Fruit fly (Drosophila melanogaster) whole organism: ENCODE measurements around the gene pyd.

Source experiments
- CG8478 ChIP-seq: fragments of >200 bp; optimal IDR thresholded peaks from 2 replicates; lab custom pipeline; 2018; ENCODE audit warnings: inconsistent platforms
- Dll ChIP-seq: fragments of >200 bp; optimal IDR thresholded peaks from 2 replicates; lab custom pipeline; 2017
- EcR ChIP-seq, 2 experiments: fragments of >200 bp; optimal IDR thresholded peaks; 2 replicates each; lab custom pipeline; 2017; ENCODE audit warnings: missing biosample characterization in 2 of 2, missing genetic modification characterization in 2 of 2, missing genetic modification reagents in 2 of 2
- pan ChIP-seq: fragments of >200 bp; optimal IDR thresholded peaks from 2 replicates; lab custom pipeline; 2017
- psq ChIP-seq: fragments of >200 bp; optimal IDR thresholded peaks from 2 replicates; lab custom pipeline; 2017
- usp ChIP-seq: fragments of >200 bp; optimal IDR thresholded peaks from 2 replicates; lab custom pipeline; 2017; ENCODE audit warnings: missing biosample characterization, missing genetic modification characterization, mixed read lengths

Gene pyd

DNA sequence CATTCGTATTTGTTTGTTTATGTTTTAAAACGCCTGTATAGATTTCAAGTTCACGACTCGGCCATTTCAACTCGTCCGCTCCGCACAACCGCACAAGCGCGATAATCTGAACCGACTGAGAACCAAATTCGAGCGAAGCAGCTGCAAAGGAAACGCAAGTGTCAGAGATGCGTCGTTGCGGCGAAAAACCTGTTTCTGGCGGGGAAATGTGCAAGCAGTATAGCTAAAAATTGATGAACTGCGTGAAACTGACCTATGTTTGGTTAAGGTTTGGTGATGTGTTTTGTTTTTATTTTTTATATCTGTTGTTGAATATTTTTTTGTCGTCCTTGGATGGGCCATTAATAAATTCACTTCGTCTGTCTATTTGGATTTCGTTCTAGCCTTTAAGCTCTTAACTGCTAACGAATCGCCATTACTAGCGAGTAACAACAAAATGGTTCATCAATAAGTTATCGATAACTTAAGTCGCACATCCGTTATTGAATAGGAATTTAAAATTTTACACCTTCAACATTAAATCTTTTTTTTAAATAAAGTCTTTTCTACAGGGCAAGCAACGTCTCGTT lies at the start of gene pyd:
Gene pyd, minus strand, starts transcription at position 120 of the 569 bp plus-strand sequence.
- TF ChIP-seq EcR (GFP tag; optimal IDR thresholded peaks at IDR 0.05; lab: Kevin White, UChicago) (no peak), usp (no peak), psq (lab: Kevin White, UChicago) (no peak)

DNA sequence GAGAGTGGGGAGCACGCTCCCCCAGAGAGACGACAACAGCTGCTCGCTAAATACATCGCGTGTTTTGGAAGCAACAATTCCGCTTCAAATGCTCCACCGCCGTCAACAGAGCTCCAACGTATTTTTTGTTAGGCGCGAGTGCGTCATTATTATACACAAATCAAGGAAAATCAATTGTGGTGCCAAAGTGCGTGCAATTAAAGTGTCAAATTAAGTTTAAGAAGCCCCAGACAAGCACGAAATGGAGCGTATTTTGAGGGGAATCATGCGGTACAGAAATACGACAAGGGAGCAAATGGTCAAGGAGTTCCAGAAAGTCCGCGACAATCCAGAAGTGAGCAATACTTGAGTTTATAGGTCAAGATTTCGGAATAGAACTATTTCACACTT lies 49.1 kb upstream of the pyd start, which contains the start of gene CAHbeta:
Gene CAHbeta, plus strand, starts transcription at position 85 of the 390 bp plus-strand sequence.
- TF ChIP-seq usp (no peak), Dll (lab: Kevin White, UChicago) (no peak), CG8478 (lab: Kevin White, UChicago) (no peak), EcR (GFP tag; optimal IDR thresholded peaks at IDR 0.05; lab: Kevin White, UChicago) (no peak), pan (lab: Kevin White, UChicago) (no peak), psq (lab: Kevin White, UChicago) (no peak)

DNA sequence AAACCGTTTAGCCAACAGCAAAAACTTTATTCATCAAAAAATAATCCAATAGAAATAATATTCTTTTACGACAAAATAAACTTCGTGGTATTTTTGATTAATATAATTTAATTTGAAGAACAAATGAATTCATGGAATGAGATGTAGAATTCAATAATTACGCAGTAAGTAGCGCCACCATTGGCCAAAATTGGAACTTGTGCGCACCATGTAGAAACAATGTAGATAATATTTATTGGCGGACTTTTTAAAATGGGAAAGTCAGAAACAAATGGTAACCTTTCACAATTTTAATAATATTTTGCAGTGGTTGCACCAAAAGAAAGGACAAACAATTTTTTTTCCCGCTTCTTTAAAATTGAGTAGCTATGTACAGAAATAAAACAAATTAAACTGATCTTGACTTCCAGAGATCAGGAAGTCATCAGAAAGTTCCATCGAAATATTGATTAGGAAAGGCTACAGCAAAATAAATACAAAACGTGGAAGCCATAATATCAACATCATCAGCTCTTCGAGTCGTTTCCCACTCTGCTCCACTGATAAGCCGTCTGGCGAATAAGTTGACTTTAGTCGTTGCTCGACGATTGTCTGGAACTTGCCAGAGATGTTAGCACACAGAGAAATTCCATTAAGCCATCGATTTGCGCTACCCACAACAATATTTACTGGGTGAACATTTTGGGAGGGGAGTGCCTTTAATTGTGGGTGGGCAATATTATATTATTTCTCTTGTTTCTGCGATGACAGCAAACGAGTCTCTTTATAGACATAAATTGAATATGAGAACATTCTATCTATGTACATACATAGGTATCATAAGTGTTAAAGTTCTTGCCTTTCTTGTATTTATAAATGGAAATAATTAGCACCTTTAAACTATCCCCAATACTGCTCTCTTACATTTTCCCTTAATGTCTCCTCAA lies 48.4 kb upstream of the pyd start:
- no peak for TF ChIP-seq CG8478 (lab: Kevin White, UChicago)
- TF ChIP-seq usp: no peak
- no peak for TF ChIP-seq Dll (lab: Kevin White, UChicago)
- no peak for TF ChIP-seq EcR (GFP tag; optimal IDR thresholded peaks at IDR 0.05; lab: Kevin White, UChicago)
- no peak for TF ChIP-seq pan (lab: Kevin White, UChicago)
- TF ChIP-seq psq (lab: Kevin White, UChicago): no peak

DNA sequence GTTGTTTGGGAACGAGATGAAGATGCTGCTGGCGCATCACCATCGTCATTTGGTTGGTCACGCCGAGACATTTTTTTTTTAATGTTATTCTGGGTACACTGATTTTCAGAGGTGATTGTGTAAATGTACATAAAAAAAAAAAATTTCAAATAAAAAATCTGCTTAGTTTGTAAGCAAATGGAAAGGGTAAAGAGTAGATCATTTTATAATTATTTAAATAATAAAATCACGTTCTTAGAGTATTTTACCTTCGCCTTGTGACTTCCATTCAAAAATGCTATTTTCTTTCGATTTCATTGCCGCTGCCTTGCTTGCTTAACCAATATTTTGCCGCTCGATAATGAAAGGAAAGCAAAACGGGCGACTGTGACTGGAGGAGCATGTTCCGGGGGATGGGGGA lies 47.1 kb upstream of the pyd start:
- TF ChIP-seq Dll (lab: Kevin White, UChicago): no peak
- no peak for TF ChIP-seq pan (lab: Kevin White, UChicago)
- no peak for TF ChIP-seq usp
- TF ChIP-seq CG8478 (lab: Kevin White, UChicago): no peak
- TF ChIP-seq psq (lab: Kevin White, UChicago): no peak
- no peak for TF ChIP-seq EcR (GFP tag; optimal IDR thresholded peaks at IDR 0.05; lab: Kevin White, UChicago)

DNA sequence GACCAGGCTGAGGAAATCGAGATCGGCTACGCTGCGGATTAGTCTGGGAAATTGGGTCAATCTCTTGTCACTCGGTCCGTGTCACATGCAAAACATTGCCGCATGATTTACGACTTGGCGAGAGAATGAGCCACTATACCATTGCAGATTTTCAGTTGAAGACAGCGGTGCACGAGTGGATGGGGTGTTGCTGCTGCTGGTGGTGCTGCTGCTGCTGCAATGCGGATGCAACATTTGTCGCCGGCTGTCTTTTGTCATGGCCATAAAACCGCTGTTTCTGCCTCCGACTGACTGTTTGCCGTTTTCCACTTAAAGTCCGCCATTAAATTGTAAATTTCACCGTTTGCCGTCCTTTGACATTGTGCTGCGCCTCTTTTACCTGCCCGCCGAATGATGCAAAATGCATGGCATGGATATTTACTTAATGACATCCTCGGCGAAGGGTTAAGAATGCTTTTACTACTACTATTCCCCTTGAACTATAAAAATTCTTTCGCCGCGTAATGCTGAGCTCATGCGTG lies 44.4 kb upstream of the pyd start:
- no peak for TF ChIP-seq Dll (lab: Kevin White, UChicago)
- TF ChIP-seq EcR (GFP tag; optimal IDR thresholded peaks at IDR 0.05; lab: Kevin White, UChicago): no peak
- no peak for TF ChIP-seq CG8478 (lab: Kevin White, UChicago)
- TF ChIP-seq pan (lab: Kevin White, UChicago): no peak

DNA sequence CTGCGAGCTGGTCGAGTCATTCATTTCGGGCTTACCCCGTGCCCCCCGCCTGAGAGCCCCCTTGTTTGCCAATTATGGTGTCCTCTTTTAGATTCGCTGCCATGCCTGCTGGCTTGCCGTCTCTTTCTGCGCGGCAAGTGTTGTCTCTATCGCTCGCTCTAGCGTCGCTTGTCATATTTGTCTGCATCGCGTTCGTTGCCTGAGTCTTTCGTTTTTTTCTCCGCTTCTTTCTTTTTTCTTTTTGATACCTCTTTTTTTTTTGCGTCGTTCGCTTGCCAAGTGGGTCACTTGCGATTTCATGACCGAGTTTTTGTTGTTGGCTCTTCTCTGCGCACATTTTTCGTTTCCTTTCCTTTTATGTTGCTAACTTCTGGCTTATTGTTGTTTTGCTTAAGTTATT lies 40.1 kb upstream of the pyd start:
- no peak for TF ChIP-seq pan (lab: Kevin White, UChicago)
- TF ChIP-seq psq (lab: Kevin White, UChicago): no peak
- TF ChIP-seq CG8478 (lab: Kevin White, UChicago): no peak
- no peak for TF ChIP-seq usp
- peak; percentile 40 for TF ChIP-seq Dll (lab: Kevin White, UChicago)
- no peak for TF ChIP-seq EcR (GFP tag; optimal IDR thresholded peaks at IDR 0.05; lab: Kevin White, UChicago)

DNA sequence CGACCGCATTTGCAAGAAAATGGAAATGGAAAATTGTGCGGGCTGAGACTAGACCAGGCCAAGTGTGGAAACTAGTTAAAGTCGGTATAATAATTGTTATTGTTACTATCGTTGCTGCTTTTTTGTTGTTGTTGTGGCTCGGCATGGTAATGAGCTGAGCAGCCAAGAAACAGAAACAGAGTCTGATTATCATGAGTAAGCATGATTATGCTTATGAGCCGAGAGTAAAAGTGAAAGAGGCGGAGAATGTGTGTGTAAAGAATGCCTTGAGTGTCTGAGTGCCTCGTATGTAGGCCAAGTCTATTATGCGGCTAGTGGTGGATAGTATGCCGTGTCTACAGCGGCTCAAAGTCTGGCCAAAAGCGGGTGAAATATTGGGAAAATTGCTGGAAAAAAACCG lies 39.0 kb upstream of the pyd start:
- TF ChIP-seq EcR (GFP tag; optimal IDR thresholded peaks at IDR 0.05; lab: Kevin White, UChicago) (no peak), pan (lab: Kevin White, UChicago) (no peak), usp (no peak), CG8478 (lab: Kevin White, UChicago) (no peak), Dll (lab: Kevin White, UChicago) (no peak), psq (lab: Kevin White, UChicago) (no peak)

DNA sequence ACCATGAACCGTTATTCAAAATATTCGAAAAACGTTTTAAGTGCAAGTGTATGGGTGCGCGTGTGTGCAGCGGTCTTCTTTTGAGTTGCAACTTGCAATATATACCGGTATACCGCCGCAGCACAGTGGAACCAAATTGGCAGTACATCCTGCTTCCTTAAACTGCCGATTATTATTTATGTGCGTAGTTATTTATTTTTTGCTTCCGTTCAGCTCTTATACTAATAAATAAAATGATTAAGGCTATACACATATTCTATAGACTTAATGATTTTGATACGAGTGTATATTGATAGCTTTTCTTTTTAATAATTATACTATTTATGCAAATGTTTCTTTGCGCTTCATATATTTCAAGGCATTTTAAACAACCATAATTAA lies 38.2 kb upstream of the pyd start:
- TF ChIP-seq pan (lab: Kevin White, UChicago) (no peak), EcR (GFP tag; optimal IDR thresholded peaks at IDR 0.05; lab: Kevin White, UChicago) (no peak), psq (lab: Kevin White, UChicago) (no peak), CG8478 (lab: Kevin White, UChicago) (no peak), usp (no peak), Dll (lab: Kevin White, UChicago) (no peak)

DNA sequence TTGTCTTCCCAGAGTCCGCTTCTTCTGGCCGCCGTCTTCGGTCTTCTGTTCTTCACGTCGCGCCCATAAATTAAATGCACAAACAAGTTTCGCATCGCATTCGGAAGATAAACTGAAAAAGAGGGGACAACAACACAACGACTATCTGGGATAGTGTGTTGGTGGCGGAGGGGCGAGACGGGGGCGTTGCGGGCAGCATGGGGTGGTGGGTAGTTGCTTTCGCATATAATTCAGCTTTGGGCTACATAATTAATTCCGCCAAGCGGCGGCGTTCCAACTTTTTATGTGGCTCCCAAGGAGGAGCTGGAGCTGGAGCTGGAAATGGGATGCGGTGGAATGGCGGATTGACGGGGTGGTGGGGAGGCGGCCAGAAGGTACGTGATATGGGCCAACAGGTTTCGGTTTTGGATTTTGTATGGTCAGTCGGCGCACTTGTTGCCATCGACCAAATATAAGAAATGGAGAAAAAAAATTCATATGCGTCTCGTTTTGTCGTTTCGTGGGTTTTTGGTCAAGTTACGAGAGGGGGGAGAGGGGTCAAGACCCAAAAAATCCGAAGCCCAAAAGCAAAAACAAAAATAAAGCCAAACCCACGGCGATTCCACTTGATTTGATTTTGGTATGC lies 37.7 kb upstream of the pyd start:
- TF ChIP-seq Dll (lab: Kevin White, UChicago): peak; percentile 71
- TF ChIP-seq EcR (GFP tag; optimal IDR thresholded peaks at IDR 0.05; lab: Kevin White, UChicago): no peak

DNA sequence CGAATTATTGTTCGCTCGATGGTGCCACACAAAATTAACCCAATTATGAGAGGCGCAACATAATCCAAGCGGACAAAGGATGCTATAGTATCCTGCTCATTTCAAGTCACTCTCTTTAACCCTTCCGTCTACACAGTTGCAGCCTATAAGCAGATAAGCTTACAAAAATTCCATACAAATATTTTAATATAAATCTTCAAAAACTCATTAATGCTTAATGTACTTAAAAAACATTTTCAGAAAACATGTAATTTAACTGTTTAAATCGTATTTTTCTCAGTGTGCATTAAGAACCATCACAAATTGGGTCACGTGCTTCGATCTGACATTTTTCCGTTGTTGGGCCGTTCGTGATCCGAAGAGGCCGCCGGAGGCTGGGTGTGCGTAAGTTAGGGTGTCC lies 37.1 kb upstream of the pyd start:
- TF ChIP-seq usp (no peak), CG8478 (lab: Kevin White, UChicago) (no peak), psq (lab: Kevin White, UChicago) (no peak), Dll (lab: Kevin White, UChicago) (no peak), pan (lab: Kevin White, UChicago) (no peak), EcR (GFP tag; optimal IDR thresholded peaks at IDR 0.05; lab: Kevin White, UChicago) (no peak)

DNA sequence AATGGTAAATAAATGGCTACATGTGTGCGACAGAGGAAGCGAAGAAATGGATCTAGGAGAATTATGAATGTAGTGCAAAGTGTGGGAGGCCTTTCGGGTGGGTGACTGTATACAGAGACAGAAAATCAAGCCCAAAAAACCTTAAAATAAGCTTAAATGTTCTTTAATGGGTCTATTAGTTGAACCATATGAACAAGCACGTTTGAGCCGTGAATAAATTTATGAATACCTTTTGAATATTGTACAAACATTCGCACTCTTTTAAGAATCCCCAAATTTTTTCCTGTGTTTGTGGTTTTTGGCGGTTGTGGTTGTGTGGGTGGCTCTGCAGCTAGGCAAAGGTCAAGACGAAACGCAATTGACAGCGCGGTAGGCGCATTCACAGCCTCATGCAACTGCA lies 34.9 kb upstream of the pyd start:
- TF ChIP-seq pan (lab: Kevin White, UChicago): no peak
- no peak for TF ChIP-seq usp
- no peak for TF ChIP-seq psq (lab: Kevin White, UChicago)
- no peak for TF ChIP-seq CG8478 (lab: Kevin White, UChicago)
- TF ChIP-seq Dll (lab: Kevin White, UChicago): no peak
- no peak for TF ChIP-seq EcR (GFP tag; optimal IDR thresholded peaks at IDR 0.05; lab: Kevin White, UChicago)
